Worm (Caenorhabditis elegans) whole organism, young adult: ENCODE data around the gene gmap-1.

Experiments
- B0336.3 ChIP-seq: fragments of 200-800 bp; sonication (Bioruptor generic); IDR thresholded peaks from 2 replicates; pipeline ENCODE4 v1.3.6; 2022; ENCODE audit warnings: missing genetic modification characterization, missing compliant biosample characterization
- D2030.7 ChIP-seq: fragments of 200-800 bp; sonication (Bioruptor generic); IDR thresholded peaks from 2 replicates; pipeline ENCODE4 v1.3.6; 2022; ENCODE audit warnings: missing genetic modification reagents, missing genetic modification characterization, missing compliant biosample characterization
- F49E8.2 ChIP-seq: sonication (generic microtip); optimal IDR thresholded peaks from 3 replicates; lab custom pipeline; 2017; ENCODE audit warnings: missing genetic modification characterization, mild to moderate bottlenecking, missing compliant biosample characterization, antibody characterized with exemption, moderate library complexity; ENCODE audit not compliant: insufficient read depth
- F52B5.7 ChIP-seq: sonication (generic microtip); optimal IDR thresholded peaks from 2 replicates; lab custom pipeline; 2016; ENCODE audit warnings: mild to moderate bottlenecking, missing genetic modification characterization, missing compliant biosample characterization
- F57A8.1 ChIP-seq: fragments of 200-800 bp; sonication (Bioruptor generic); optimal IDR thresholded peaks from 2 replicates; lab custom pipeline; 2018; ENCODE audit warnings: mild to moderate bottlenecking, missing genetic modification characterization, moderate library complexity, missing compliant biosample characterization
- T26A5.8 ChIP-seq: sonication (generic microtip); optimal IDR thresholded peaks from 2 replicates; lab custom pipeline; 2016; ENCODE audit warnings: missing genetic modification characterization, missing compliant biosample characterization
- akir-1 ChIP-seq: fragments of 200-800 bp; sonication (Bioruptor generic); optimal IDR thresholded peaks from 2 replicates; lab custom pipeline; 2018; ENCODE audit warnings: mild to moderate bottlenecking, missing genetic modification characterization, moderate library complexity, missing compliant biosample characterization
- aptf-2 ChIP-seq: fragments of 200-800 bp; sonication (Bioruptor generic); conservative IDR thresholded peaks from 2 replicates; pipeline ENCODE4 v1.3.6; 2022; ENCODE audit warnings: missing genetic modification reagents, missing genetic modification characterization, missing compliant biosample characterization
- ccch-3 ChIP-seq: fragments of 200-800 bp; sonication (Bioruptor generic); optimal IDR thresholded peaks from 2 replicates; lab custom pipeline; 2018; ENCODE audit warnings: mild to moderate bottlenecking, missing genetic modification characterization, missing compliant biosample characterization
- cebp-1 ChIP-seq, 2 experiments: fragments of 200-800 bp in 1 of 2; sonication (Bioruptor generic) in 1 of 2; sonication (generic microtip) in 1 of 2; IDR thresholded peaks in 1 of 2; optimal IDR thresholded peaks in 1 of 2; 2 replicates each; pipeline versions ENCODE4 v1.3.6 to Lab custom; 2017 to 2022; ENCODE audit warnings: missing compliant biosample characterization in 2 of 2, missing genetic modification characterization in 2 of 2, mild to moderate bottlenecking in 1 of 2, missing genetic modification reagents in 1 of 2, moderate library complexity in 1 of 2
- cebp-2 ChIP-seq: fragments of 200-800 bp; sonication (Bioruptor generic); IDR thresholded peaks from 2 replicates; pipeline ENCODE4 v1.3.6; 2022; ENCODE audit warnings: missing genetic modification characterization, missing compliant biosample characterization
- ceh-27 ChIP-seq: fragments of 200-800 bp; sonication (Bioruptor generic); optimal IDR thresholded peaks from 2 replicates; lab custom pipeline; 2018; ENCODE audit warnings: mild to moderate bottlenecking, missing genetic modification characterization, moderate library complexity, missing compliant biosample characterization
- ceh-40 ChIP-seq: fragments of 200-800 bp; sonication (Bioruptor generic); IDR thresholded peaks from 2 replicates; pipeline ENCODE4 v1.3.6; 2022; ENCODE audit warnings: missing genetic modification characterization, missing compliant biosample characterization
- ceh-58 ChIP-seq: fragments of 200-800 bp; sonication (Bioruptor generic); IDR thresholded peaks from 2 replicates; pipeline ENCODE4 v1.3.6; 2022; ENCODE audit warnings: missing genetic modification characterization, missing compliant biosample characterization
- egrh-3 ChIP-seq: fragments of 200-800 bp; sonication (Bioruptor generic); IDR thresholded peaks from 2 replicates; pipeline ENCODE4 v1.3.6; 2022; ENCODE audit warnings: missing genetic modification reagents, missing genetic modification characterization, missing compliant biosample characterization
- hlh-12 ChIP-seq: sonication (generic microtip); optimal IDR thresholded peaks from 2 replicates; lab custom pipeline; 2016; ENCODE audit warnings: missing genetic modification characterization, missing compliant biosample characterization
- hrde-1 ChIP-seq: sonication (generic microtip); optimal IDR thresholded peaks from 2 replicates; lab custom pipeline; 2016; ENCODE audit warnings: missing genetic modification characterization, mild to moderate bottlenecking, missing compliant biosample characterization, moderate library complexity, missing genotype, missing genetic modification reagents, borderline replicate concordance
- lag-1 ChIP-seq: fragments of 200-800 bp; sonication (Bioruptor generic); IDR thresholded peaks from 2 replicates; pipeline ENCODE4 v1.3.6; 2022; ENCODE audit warnings: missing genetic modification reagents, missing genetic modification characterization, missing compliant biosample characterization
- madf-3 ChIP-seq: fragments of 200-800 bp; sonication (Bioruptor generic); IDR thresholded peaks from 2 replicates; pipeline ENCODE4 v1.3.6; 2022; ENCODE audit warnings: missing genetic modification reagents, missing genetic modification characterization, missing compliant biosample characterization
- madf-8 ChIP-seq: fragments of 200-800 bp; sonication (Bioruptor generic); conservative IDR thresholded peaks from 2 replicates; pipeline ENCODE4 v1.3.6; 2022; ENCODE audit warnings: missing genetic modification reagents, missing genetic modification characterization, missing compliant biosample characterization
- nhr-80 ChIP-seq: sonication (generic microtip); optimal IDR thresholded peaks from 2 replicates; lab custom pipeline; 2016; ENCODE audit warnings: missing genetic modification characterization, missing compliant biosample characterization
- snpc-4 ChIP-seq, 5 experiments: fragments of 150-350 bp in 1 of 5; sonication (generic microtip) in 4 of 5; optimal IDR thresholded peaks; 2 replicates each; lab custom pipeline; 2014 to 2018; ENCODE audit warnings: missing genetic modification characterization in 5 of 5, missing biosample characterization in 3 of 5, antibody characterized with exemption in 2 of 5, mild to moderate bottlenecking in 2 of 5, missing compliant biosample characterization in 2 of 5, missing genotype in 2 of 5, moderate library complexity in 2 of 5, missing genetic modification reagents in 1 of 5
- tlf-1 ChIP-seq: fragments of 200-800 bp; sonication (Bioruptor generic); optimal IDR thresholded peaks from 2 replicates; lab custom pipeline; 2018; ENCODE audit warnings: mild to moderate bottlenecking, missing genetic modification characterization, missing compliant biosample characterization
- zfh-2 ChIP-seq: fragments of 200-800 bp; sonication (Bioruptor generic); conservative IDR thresholded peaks from 2 replicates; pipeline ENCODE4 v1.3.6; 2022; ENCODE audit warnings: missing genetic modification reagents, missing genetic modification characterization, missing compliant biosample characterization
- ztf-6 ChIP-seq: fragments of 200-800 bp; sonication (Bioruptor generic); IDR thresholded peaks from 2 replicates; pipeline ENCODE4 v1.3.6; 2022; ENCODE audit warnings: missing genetic modification reagents, missing genetic modification characterization, missing compliant biosample characterization

gmap-1 gene

ce11 chrX:12909910-12910309 is 24.9 kb downstream of the gmap-1 start:
- TF ChIP-seq madf-3: 0 out of 2 replicates have a peak, but pooled peaks have one; percentile 30
- TF ChIP-seq D2030.7: no peak
- TF ChIP-seq, all 124 proteins: peak for 1

ce11 chrX:12908715-12909114 is 26.1 kb downstream of the gmap-1 start:
- TF ChIP-seq ceh-58: no peak
- TF ChIP-seq lag-1 (GFP tag; lab: Robert Waterston, UW): no peak
- no peak for TF ChIP-seq hrde-1
- TF ChIP-seq ccch-3 (GFP tag; lab: Kevin White, UChicago): no peak
- TF ChIP-seq F52B5.7 (tag; lab: Kevin White, UChicago): no peak
- TF ChIP-seq B0336.3 (GFP tag; lab: Robert Waterston, UW): no peak
- TF ChIP-seq T26A5.8 (tag; lab: Kevin White, UChicago): no peak
- TF ChIP-seq akir-1 (GFP tag; lab: Kevin White, UChicago): no peak
- no peak for TF ChIP-seq snpc-4 (GFP tag; optimal IDR thresholded peaks at IDR 0.05; lab: Kevin White, UChicago)
- no peak for TF ChIP-seq snpc-4 (tag; optimal IDR thresholded peaks at IDR 0.05; lab: Kevin White, UChicago)
- TF ChIP-seq tlf-1: no peak

ce11 chrX:12907502-12907901 is 27.3 kb downstream of the gmap-1 start, which contains the start of gene pqn-18:
Gene pqn-18, plus strand, starts transcription at chrX:12907832.
- peak; percentile 85 for TF ChIP-seq nhr-80 (tag; lab: Kevin White, UChicago)
- TF ChIP-seq cebp-1 (GFP tag; IDR thresholded peaks at IDR 0.05; lab: Robert Waterston, UW): no peak
- peak; percentile 34 for TF ChIP-seq cebp-1 (tag; optimal IDR thresholded peaks at IDR 0.05; lab: Kevin White, UChicago)
- TF ChIP-seq ceh-40 (GFP tag; lab: Robert Waterston, UW): no peak
- no peak for TF ChIP-seq F52B5.7 (tag; lab: Kevin White, UChicago)
- no peak for TF ChIP-seq madf-8 (GFP tag; lab: Robert Waterston, UW)
- no peak for TF ChIP-seq F57A8.1
- TF ChIP-seq, all 124 proteins: peak for 2

- no peak for TF ChIP-seq cebp-2 (GFP tag; lab: Robert Waterston, UW)
- TF ChIP-seq F57A8.1: no peak
Measured at ce11 chrX:12903810-12904209, 31.0 kb downstream of the gmap-1 start.

- peak; percentile 15 for TF ChIP-seq ceh-27 (GFP tag; lab: Kevin White, UChicago)
- TF ChIP-seq aptf-2 (GFP tag; lab: Robert Waterston, UW): no peak
- no peak for TF ChIP-seq ztf-6 (GFP tag; lab: Robert Waterston, UW)
- TF ChIP-seq egrh-3 (GFP tag; lab: Robert Waterston, UW): no peak
- no peak for TF ChIP-seq F49E8.2 (tag; lab: Kevin White, UChicago)
- no peak for TF ChIP-seq hlh-12 (tag; lab: Kevin White, UChicago)
- TF ChIP-seq, all 124 proteins: peak for 1
Measured at ce11 chrX:12902057-12902652, 32.6 kb downstream of the gmap-1 start.

ce11 chrX:12899140-12899888 is 35.5 kb downstream of the gmap-1 start:
- no peak for TF ChIP-seq akir-1 (GFP tag; lab: Kevin White, UChicago)
- TF ChIP-seq zfh-2 (GFP tag; lab: Robert Waterston, UW): no peak
- no peak for TF ChIP-seq cebp-2 (GFP tag; lab: Robert Waterston, UW)
